Worm (Caenorhabditis elegans) whole organism, early embryonic: ENCODE data around the gene F16G10.1.

ENCODE experiments used
- B0310.2 ChIP-seq: sonication (generic microtip); optimal IDR thresholded peaks from 2 replicates; lab custom pipeline; 2016; ENCODE audit warnings: mild to moderate bottlenecking, missing genetic modification characterization, missing compliant biosample characterization
- F13C5.2 ChIP-seq: sonication (generic microtip); optimal IDR thresholded peaks from 2 replicates; lab custom pipeline; 2017; ENCODE audit warnings: mild to moderate bottlenecking, missing genetic modification characterization, inconsistent platforms, missing compliant biosample characterization
- aly-1 ChIP-seq: sonication (generic microtip); optimal IDR thresholded peaks from 2 replicates; lab custom pipeline; 2016; ENCODE audit warnings: missing genetic modification characterization, missing compliant biosample characterization
- ama-1 ChIP-seq: fragments of 150-350 bp; optimal IDR thresholded peaks from 2 replicates; lab custom pipeline; 2014
- ceh-13 ChIP-seq: fragments of 200-800 bp; sonication (Bioruptor generic); optimal IDR thresholded peaks from 2 replicates; lab custom pipeline; 2018; ENCODE audit warnings: mild to moderate bottlenecking, missing genetic modification characterization, missing compliant biosample characterization
- ceh-36 ChIP-seq: sonication (generic microtip); optimal IDR thresholded peaks from 2 replicates; lab custom pipeline; 2016; ENCODE audit warnings: missing genetic modification characterization, inconsistent platforms, missing compliant biosample characterization
- ets-7 ChIP-seq: sonication (generic microtip); optimal IDR thresholded peaks from 2 replicates; lab custom pipeline; 2016; ENCODE audit warnings: missing genotype, missing genetic modification characterization, missing compliant biosample characterization
- flt-1 ChIP-seq: fragments of 200-800 bp; sonication (Bioruptor generic); IDR thresholded peaks from 2 replicates; pipeline ENCODE4 v1.3.6; 2022; ENCODE audit warnings: missing genetic modification characterization, missing compliant biosample characterization
- hmbx-1 ChIP-seq: sonication (generic microtip); optimal IDR thresholded peaks from 2 replicates; lab custom pipeline; 2016; ENCODE audit warnings: mild to moderate bottlenecking, missing genetic modification characterization, missing compliant biosample characterization
- hmg-4 ChIP-seq: fragments of 200-800 bp; sonication (Bioruptor generic); optimal IDR thresholded peaks from 2 replicates; lab custom pipeline; 2018; ENCODE audit warnings: mild to moderate bottlenecking, missing genetic modification characterization, missing compliant biosample characterization
- hnd-1 ChIP-seq: sonication (generic microtip); optimal IDR thresholded peaks from 2 replicates; lab custom pipeline; 2016; ENCODE audit warnings: missing genetic modification characterization, missing compliant biosample characterization
- pes-1 ChIP-seq: fragments of 200-800 bp; sonication (Bioruptor generic); IDR thresholded peaks from 2 replicates; pipeline ENCODE4 v1.3.6; 2022; ENCODE audit warnings: missing genetic modification reagents, missing genetic modification characterization, missing compliant biosample characterization
- scrt-1 ChIP-seq: fragments of 200-800 bp; sonication (Bioruptor generic); IDR thresholded peaks from 2 replicates; pipeline ENCODE4 v1.3.6; 2022; ENCODE audit warnings: missing genetic modification characterization, missing compliant biosample characterization
- sea-1 ChIP-seq: fragments of 200-800 bp; sonication (Bioruptor generic); conservative IDR thresholded peaks from 2 replicates; pipeline ENCODE4 v1.3.6; 2022; ENCODE audit warnings: missing genetic modification characterization, missing compliant biosample characterization
- tbx-11 ChIP-seq: fragments of 200-800 bp; sonication (Bioruptor generic); IDR thresholded peaks from 2 replicates; pipeline ENCODE4 v1.3.6; 2022; ENCODE audit warnings: missing genetic modification characterization, missing compliant biosample characterization
- tbx-37 ChIP-seq: fragments of 200-800 bp; sonication (Bioruptor generic); conservative IDR thresholded peaks from 2 replicates; pipeline ENCODE4 v1.3.6; 2022; ENCODE audit warnings: missing genetic modification reagents, missing genetic modification characterization, missing compliant biosample characterization
- tra-4 ChIP-seq: sonication (generic microtip); optimal IDR thresholded peaks from 2 replicates; lab custom pipeline; 2017; ENCODE audit warnings: missing genetic modification characterization, missing compliant biosample characterization

Gene F16G10.1

DNA sequence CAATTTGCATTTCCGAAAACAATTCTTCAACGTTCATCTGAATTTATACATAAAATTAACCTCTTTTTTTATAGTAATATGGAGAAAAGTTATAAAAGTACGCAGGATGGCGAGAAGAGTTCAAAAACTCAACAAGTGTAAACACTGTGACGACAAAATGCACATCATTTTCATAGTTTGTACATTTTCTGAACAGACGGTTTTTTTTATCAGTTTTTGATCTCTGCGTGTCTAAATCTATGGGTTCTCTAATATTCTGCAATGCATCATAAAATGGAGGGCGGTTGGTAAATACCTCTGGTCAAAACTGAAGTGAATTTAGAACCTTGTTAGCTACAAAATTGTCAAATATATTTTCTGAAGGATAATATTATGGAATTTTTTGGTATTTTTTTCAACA, 11.4 kb downstream of the F16G10.1 start, which contains the start of gene fbxa-4:
TSS of gene fbxa-4 (minus strand) at position 93 of the 400 bp plus-strand sequence.
- TF ChIP-seq ets-7 (tag; lab: Kevin White, UChicago), result no peak
- no peak for TF ChIP-seq sea-1 (GFP tag; lab: Robert Waterston, UW)
- TF ChIP-seq B0310.2 (tag; lab: Kevin White, UChicago), result no peak
- TF ChIP-seq hmbx-1 (tag; lab: Kevin White, UChicago), result no peak
- TF ChIP-seq aly-1 (tag; lab: Kevin White, UChicago), result no peak
- TF ChIP-seq tbx-11 (GFP tag; lab: Robert Waterston, UW), result no peak
- TF ChIP-seq scrt-1 (GFP tag; lab: Robert Waterston, UW), result no peak
- TF ChIP-seq ceh-13 (GFP tag; lab: Kevin White, UChicago), result no peak
- no peak for TF ChIP-seq hmg-4 (GFP tag; lab: Kevin White, UChicago)

DNA sequence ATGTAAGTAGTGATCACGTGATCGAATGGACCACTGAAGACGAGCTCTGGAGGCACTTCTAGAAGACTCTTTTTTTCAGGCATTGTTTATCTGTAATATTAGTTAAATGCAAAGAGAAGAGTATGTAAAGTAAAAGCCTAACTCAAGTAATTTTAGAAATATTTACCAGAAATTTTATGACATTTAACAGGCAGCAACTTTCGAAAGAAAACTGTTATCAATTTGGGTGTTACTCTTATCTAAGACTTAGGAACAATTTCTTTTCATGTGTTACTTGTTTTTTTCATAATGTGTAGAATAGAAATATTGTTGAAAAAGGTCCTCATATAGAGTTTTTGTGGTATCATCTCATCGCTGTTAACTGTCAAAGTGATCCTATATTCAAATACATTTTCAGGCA, 13.8 kb downstream of the F16G10.1 start, which contains the start of the genes F42G2.5 and F42G2.7:
TSS of gene F42G2.5 (minus strand) at position 101 of the 400 bp plus-strand sequence.
TSS of gene F42G2.7 (plus strand) at position 270 of the 400 bp plus-strand sequence.
- TF ChIP-seq tra-4 (tag; lab: Kevin White, UChicago) (no peak), ceh-13 (GFP tag; lab: Kevin White, UChicago) (no peak), hnd-1 (tag; lab: Kevin White, UChicago) (no peak), ets-7 (tag; lab: Kevin White, UChicago) (no peak), tbx-37 (GFP tag; lab: Robert Waterston, UW) (no peak), hmbx-1 (tag; lab: Kevin White, UChicago) (no peak), ceh-36 (tag; lab: Kevin White, UChicago) (no peak), B0310.2 (tag; lab: Kevin White, UChicago) (no peak), hmg-4 (GFP tag; lab: Kevin White, UChicago) (no peak), ama-1 (lab: Kevin White, UChicago) (no peak), pes-1 (no peak), scrt-1 (GFP tag; lab: Robert Waterston, UW) (no peak), tbx-11 (GFP tag; lab: Robert Waterston, UW) (no peak), F13C5.2 (no peak), sea-1 (GFP tag; lab: Robert Waterston, UW) (no peak), aly-1 (tag; lab: Kevin White, UChicago) (no peak), flt-1 (GFP tag; lab: Robert Waterston, UW) (no peak)

DNA sequence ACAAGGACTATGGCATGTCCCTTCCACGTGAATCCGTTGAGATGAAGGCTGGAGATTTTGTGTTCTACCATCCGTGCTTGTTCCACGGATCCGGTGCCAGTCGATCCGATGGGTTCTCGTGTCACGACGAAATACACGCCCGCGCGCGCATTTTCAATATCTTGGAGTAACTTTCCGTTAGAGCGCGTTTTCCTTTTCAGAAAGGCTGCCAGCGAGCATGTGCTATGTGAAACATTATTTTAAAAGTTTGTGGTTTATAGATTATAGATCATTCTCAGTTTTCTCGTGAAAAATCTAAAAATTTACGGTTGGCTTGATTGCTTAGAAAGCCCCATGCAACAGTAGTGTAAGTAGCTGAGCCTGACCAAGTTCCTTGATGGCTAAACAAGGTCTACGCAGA, 14.8 kb downstream of the F16G10.1 start, which contains the start of gene fbxc-20:
TSS of gene fbxc-20 (plus strand) at position 301 of the 400 bp plus-strand sequence.
- TF ChIP-seq hnd-1 (tag; lab: Kevin White, UChicago), result no peak
- TF ChIP-seq tra-4 (tag; lab: Kevin White, UChicago), result no peak
- TF ChIP-seq ets-7 (tag; lab: Kevin White, UChicago), result no peak
- TF ChIP-seq scrt-1 (GFP tag; lab: Robert Waterston, UW), result no peak
- no peak for TF ChIP-seq F13C5.2
- TF ChIP-seq tbx-11 (GFP tag; lab: Robert Waterston, UW), result no peak
- no peak for TF ChIP-seq pes-1
- TF ChIP-seq hmg-4 (GFP tag; lab: Kevin White, UChicago), result no peak
- TF ChIP-seq ceh-13 (GFP tag; lab: Kevin White, UChicago), result no peak
- no peak for TF ChIP-seq tbx-37 (GFP tag; lab: Robert Waterston, UW)
- no peak for TF ChIP-seq sea-1 (GFP tag; lab: Robert Waterston, UW)
- no peak for TF ChIP-seq hmbx-1 (tag; lab: Kevin White, UChicago)
- no peak for TF ChIP-seq flt-1 (GFP tag; lab: Robert Waterston, UW)
- no peak for TF ChIP-seq ceh-36 (tag; lab: Kevin White, UChicago)
- TF ChIP-seq B0310.2 (tag; lab: Kevin White, UChicago), result no peak
- TF ChIP-seq aly-1 (tag; lab: Kevin White, UChicago), result no peak

DNA sequence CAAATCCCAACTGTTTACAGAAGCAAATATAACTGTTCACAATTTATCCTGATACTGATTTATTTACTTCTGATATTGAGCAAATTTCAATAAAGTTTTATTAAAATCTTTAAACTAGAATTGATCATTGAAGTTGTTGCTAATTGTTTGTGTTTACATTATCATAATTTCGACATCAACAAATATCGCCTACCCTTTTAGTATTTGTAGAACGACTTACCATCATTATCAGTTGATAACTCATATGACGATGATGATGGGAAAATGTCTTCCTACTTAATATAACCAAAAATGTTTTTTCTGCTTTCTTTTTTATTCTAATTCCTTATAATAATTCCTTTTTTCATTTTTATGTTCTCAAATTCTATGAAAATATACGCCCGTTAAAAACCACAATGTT, 16.6 kb downstream of the F16G10.1 start:
- TF ChIP-seq hmbx-1 (tag; lab: Kevin White, UChicago) (no peak), B0310.2 (tag; lab: Kevin White, UChicago) (no peak), F13C5.2 (no peak), tra-4 (tag; lab: Kevin White, UChicago) (no peak), pes-1 (no peak), hnd-1 (tag; lab: Kevin White, UChicago) (no peak), ceh-13 (GFP tag; lab: Kevin White, UChicago) (no peak), tbx-11 (GFP tag; lab: Robert Waterston, UW) (no peak), ceh-36 (tag; lab: Kevin White, UChicago) (no peak), flt-1 (GFP tag; lab: Robert Waterston, UW) (no peak), tbx-37 (GFP tag; lab: Robert Waterston, UW) (no peak), scrt-1 (GFP tag; lab: Robert Waterston, UW) (no peak), ets-7 (tag; lab: Kevin White, UChicago) (no peak)

DNA sequence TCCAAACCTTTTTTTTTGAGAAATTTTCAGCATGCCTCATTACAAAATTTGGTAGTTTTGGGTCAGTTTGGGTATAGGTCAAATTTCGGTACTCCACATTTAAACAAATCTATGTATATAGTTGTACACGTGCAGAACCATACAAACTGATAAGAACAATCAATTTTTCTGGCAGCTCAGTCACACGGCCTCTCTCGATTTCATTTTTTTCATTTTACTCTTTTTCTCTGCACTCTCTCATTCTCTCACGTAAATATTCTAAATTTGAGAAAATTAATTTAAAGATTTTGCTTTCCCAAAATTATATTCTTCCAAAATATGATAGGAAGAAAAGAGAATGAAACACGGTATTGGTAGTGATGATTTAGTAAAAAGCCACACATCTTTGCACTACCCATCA, 17.1 kb downstream of the F16G10.1 start:
- TF ChIP-seq pes-1 (no peak), flt-1 (GFP tag; lab: Robert Waterston, UW) (no peak), B0310.2 (tag; lab: Kevin White, UChicago) (no peak), ets-7 (tag; lab: Kevin White, UChicago) (no peak), sea-1 (GFP tag; lab: Robert Waterston, UW) (no peak), ceh-36 (tag; lab: Kevin White, UChicago) (no peak), tra-4 (tag; lab: Kevin White, UChicago) (no peak), ama-1 (lab: Kevin White, UChicago) (no peak), tbx-37 (GFP tag; lab: Robert Waterston, UW) (no peak), tbx-11 (GFP tag; lab: Robert Waterston, UW) (no peak), hmg-4 (GFP tag; lab: Kevin White, UChicago) (no peak), scrt-1 (GFP tag; lab: Robert Waterston, UW) (no peak), F13C5.2 (no peak)

DNA sequence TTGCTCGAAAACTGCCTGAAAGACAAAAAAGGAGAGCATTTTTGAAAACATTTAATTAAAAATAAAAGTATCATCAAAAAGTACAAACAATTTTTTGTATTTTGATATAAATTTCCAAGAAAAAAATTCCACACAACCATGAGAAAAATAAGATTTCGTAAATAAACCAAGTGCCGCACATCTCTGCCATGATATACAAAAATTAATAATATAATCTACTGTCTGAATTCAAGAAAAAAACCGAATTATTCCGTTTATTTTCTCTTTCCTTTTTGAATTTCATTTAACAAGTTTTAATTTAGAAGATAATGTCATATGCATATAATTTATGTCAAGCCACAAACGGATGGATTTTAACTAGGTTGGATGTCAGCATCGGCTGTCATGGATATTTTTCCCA, 17.8 kb downstream of the F16G10.1 start, which contains the start of gene F42G2.2:
TSS of gene F42G2.2 (plus strand) at position 301 of the 400 bp plus-strand sequence.
- TF ChIP-seq flt-1 (GFP tag; lab: Robert Waterston, UW) (no peak), tbx-11 (GFP tag; lab: Robert Waterston, UW) (no peak), ets-7 (tag; lab: Kevin White, UChicago) (no peak), ceh-13 (GFP tag; lab: Kevin White, UChicago) (no peak), sea-1 (GFP tag; lab: Robert Waterston, UW) (no peak), ceh-36 (tag; lab: Kevin White, UChicago) (no peak), tbx-37 (GFP tag; lab: Robert Waterston, UW) (no peak), F13C5.2 (no peak), aly-1 (tag; lab: Kevin White, UChicago) (no peak), ama-1 (lab: Kevin White, UChicago) (no peak), pes-1 (no peak), hnd-1 (tag; lab: Kevin White, UChicago) (no peak), tra-4 (tag; lab: Kevin White, UChicago) (no peak), hmbx-1 (tag; lab: Kevin White, UChicago) (no peak), scrt-1 (GFP tag; lab: Robert Waterston, UW) (no peak), hmg-4 (GFP tag; lab: Kevin White, UChicago) (no peak), B0310.2 (tag; lab: Kevin White, UChicago) (no peak)
